Worm (Caenorhabditis elegans) whole organism, L2 larva: Measurements from ENCODE around the gene prdh-1.
A peak's percentile ranks its signal among the peaks of the same experiment; 100 is the strongest.

ENCODE experiments used
- alr-1 ChIP-seq: fragments of 150-350 bp; optimal IDR thresholded peaks from 2 replicates; lab custom pipeline; 2014; ENCODE audit warnings: missing biosample characterization, missing genetic modification characterization
- aly-2 ChIP-seq: fragments of 150-350 bp; optimal IDR thresholded peaks from 2 replicates; lab custom pipeline; 2014; ENCODE audit warnings: missing biosample characterization, missing genetic modification characterization
- elt-3 ChIP-seq: sonication (generic microtip); optimal IDR thresholded peaks from 2 replicates; lab custom pipeline; 2017; ENCODE audit warnings: missing biosample characterization, missing genetic modification characterization
- lin-11 ChIP-seq: fragments of 150-350 bp; sonication (generic microtip); optimal IDR thresholded peaks from 2 replicates; lab custom pipeline; 2014; ENCODE audit warnings: missing biosample characterization, missing genetic modification characterization, inconsistent platforms, mixed read lengths
- lin-39 ChIP-seq: fragments of 150-350 bp; optimal IDR thresholded peaks from 2 replicates; lab custom pipeline; 2014; ENCODE audit warnings: missing biosample characterization, missing genetic modification reagents, missing genetic modification characterization
- mab-5 ChIP-seq: fragments of 150-350 bp; optimal IDR thresholded peaks from 2 replicates; lab custom pipeline; 2014; ENCODE audit warnings: missing biosample characterization, missing genetic modification characterization
- nhr-11 ChIP-seq: fragments of 150-350 bp; optimal IDR thresholded peaks from 2 replicates; lab custom pipeline; 2014; ENCODE audit warnings: missing biosample characterization, missing genetic modification characterization
- snpc-4 ChIP-seq: fragments of 150-350 bp; optimal IDR thresholded peaks from 2 replicates; lab custom pipeline; 2014; ENCODE audit warnings: missing biosample characterization, missing genetic modification characterization
- unc-39 ChIP-seq: fragments of 150-350 bp; optimal IDR thresholded peaks from 2 replicates; lab custom pipeline; 2014; ENCODE audit warnings: missing biosample characterization, missing genetic modification characterization
- unc-55 ChIP-seq: fragments of 150-350 bp; sonication (generic microtip); optimal IDR thresholded peaks from 3 replicates; lab custom pipeline; 2014; ENCODE audit warnings: missing biosample characterization, missing genetic modification reagents, missing genetic modification characterization
- zag-1 ChIP-seq: fragments of 150-350 bp; optimal IDR thresholded peaks from 2 replicates; lab custom pipeline; 2014; ENCODE audit warnings: missing biosample characterization, missing genetic modification characterization
- ztf-4 ChIP-seq: fragments of 150-350 bp; optimal IDR thresholded peaks from 2 replicates; lab custom pipeline; 2014; ENCODE audit warnings: missing biosample characterization, missing genetic modification characterization

DNA sequence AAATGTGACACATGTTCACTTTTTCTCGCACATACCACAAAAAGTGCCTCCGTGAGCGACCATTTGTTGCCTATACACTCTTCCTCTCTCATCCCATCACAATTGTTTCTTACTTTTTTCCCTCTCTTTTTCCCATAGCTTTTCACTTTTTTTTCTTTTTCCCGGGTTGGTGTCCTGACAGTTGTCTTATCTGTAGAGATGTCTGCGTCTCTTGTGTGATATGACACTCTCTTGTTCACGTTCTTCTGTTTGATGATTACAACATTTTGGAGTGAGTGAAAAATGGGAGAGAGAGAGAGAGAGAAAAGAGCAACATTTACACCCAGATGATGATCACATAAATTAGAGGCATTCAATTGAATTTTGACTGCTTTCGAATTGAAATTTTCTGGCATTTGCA, 50.1 kb downstream of the prdh-1 start:
- TF ChIP-seq zag-1 = no peak
- no peak for TF ChIP-seq elt-3 (tag; lab: Kevin White, UChicago)
- TF ChIP-seq nhr-11 (tag; lab: Kevin White, UChicago) = no peak
- TF ChIP-seq snpc-4 (tag; lab: Kevin White, UChicago) = no peak
- no peak for TF ChIP-seq alr-1
- no peak for TF ChIP-seq unc-39
- no peak for TF ChIP-seq unc-55 (GFP tag; lab: Kevin White, UChicago)
- TF ChIP-seq lin-39 (tag; lab: Kevin White, UChicago) = no peak
- TF ChIP-seq lin-11 (tag; lab: Kevin White, UChicago) = no peak
- TF ChIP-seq aly-2 (tag; lab: Kevin White, UChicago) = no peak
- TF ChIP-seq mab-5 (tag; lab: Kevin White, UChicago) = no peak
- TF ChIP-seq ztf-4 (tag; lab: Kevin White, UChicago) = peak; percentile 66
